Fruit fly (Drosophila melanogaster): ENCODE data around the gene CG31909.
A peak's percentile ranks its signal among the peaks of the same experiment; 100 is the strongest.

The CG31909 gene

dm6 chr2L:7240311-7240710 lies 17.0 kb upstream of the CG31909 start:
- peak; percentile 45 for TF ChIP-seq cic (GFP tag; optimal IDR thresholded peaks at IDR 0.05)
- no peak for TF ChIP-seq bab1 (GFP tag; optimal IDR thresholded peaks at IDR 0.05)
- peak; percentile 16 for TF ChIP-seq Mnt (GFP tag; optimal IDR thresholded peaks at IDR 0.05)

DNA sequence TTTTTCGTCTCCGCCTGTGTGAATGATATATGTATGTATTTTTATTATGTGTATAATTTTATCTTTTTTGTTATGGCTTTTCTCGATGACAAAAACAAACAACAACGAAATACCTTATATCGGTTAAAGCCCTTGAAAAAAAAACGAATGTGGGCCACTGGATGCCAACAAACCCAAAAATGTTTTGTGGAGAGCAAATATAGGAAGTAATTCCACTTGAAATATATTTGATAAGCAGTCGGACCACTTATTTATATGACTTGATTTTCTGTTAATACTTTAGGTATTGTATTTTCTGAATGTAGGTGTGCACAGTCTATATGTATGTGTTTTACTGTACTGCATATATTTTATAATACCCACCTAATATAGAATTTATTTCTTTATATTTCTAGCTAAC lies 16.3 kb upstream of the CG31909 start:
- TF ChIP-seq ovo (GFP tag; optimal IDR thresholded peaks at IDR 0.05) (no peak), cnc (optimal IDR thresholded peaks at IDR 0.05) (no peak), CG7101 (tag; optimal IDR thresholded peaks at IDR 0.05) (no peak), cic (GFP tag; optimal IDR thresholded peaks at IDR 0.05) (no peak), Crg-1 (GFP tag; optimal IDR thresholded peaks at IDR 0.05) (no peak), CG1620 (GFP tag; optimal IDR thresholded peaks at IDR 0.05) (no peak), CG11617 (GFP tag; optimal IDR thresholded peaks at IDR 0.05) (no peak), CG14711 (tag; optimal IDR thresholded peaks at IDR 0.05) (no peak), kay (GFP tag; ENCODE audit: borderline replicate concordance) (no peak), CG5204 (GFP tag; optimal IDR thresholded peaks at IDR 0.05) (no peak), Clk (GFP tag; optimal IDR thresholded peaks at IDR 0.05) (no peak), tj (GFP tag; optimal IDR thresholded peaks at IDR 0.05) (no peak)

dm6 chr2L:7241499-7241898 lies 15.8 kb upstream of the CG31909 start:
- TF ChIP-seq Mnt (GFP tag; optimal IDR thresholded peaks at IDR 0.05) (no peak), CG1620 (GFP tag; optimal IDR thresholded peaks at IDR 0.05) (no peak), CG33017 (tag; optimal IDR thresholded peaks at IDR 0.05) (no peak), Crg-1 (GFP tag; optimal IDR thresholded peaks at IDR 0.05) (no peak), ovo (GFP tag; optimal IDR thresholded peaks at IDR 0.05) (no peak), Hr96 (GFP tag; optimal IDR thresholded peaks at IDR 0.05) (no peak), CG7101 (tag; optimal IDR thresholded peaks at IDR 0.05) (no peak), kay (GFP tag; ENCODE audit: borderline replicate concordance) (no peak), bab1 (GFP tag; optimal IDR thresholded peaks at IDR 0.05) (no peak), cic (GFP tag; optimal IDR thresholded peaks at IDR 0.05) (no peak), pad (GFP tag; optimal IDR thresholded peaks at IDR 0.05) (no peak)

- TF ChIP-seq Crg-1 (GFP tag; optimal IDR thresholded peaks at IDR 0.05) (no peak), bab1 (GFP tag; optimal IDR thresholded peaks at IDR 0.05) (no peak), CG12768 (GFP tag; optimal IDR thresholded peaks at IDR 0.05) (peak; percentile 1), CG5204 (GFP tag; optimal IDR thresholded peaks at IDR 0.05) (no peak), CG14711 (tag; optimal IDR thresholded peaks at IDR 0.05) (no peak), toe (GFP tag; optimal IDR thresholded peaks at IDR 0.05) (no peak), kay (GFP tag; ENCODE audit: borderline replicate concordance) (no peak), cic (GFP tag; optimal IDR thresholded peaks at IDR 0.05) (peak; percentile 48), CG11617 (GFP tag; optimal IDR thresholded peaks at IDR 0.05) (no peak), Clk (GFP tag; optimal IDR thresholded peaks at IDR 0.05) (no peak), CG1620 (GFP tag; optimal IDR thresholded peaks at IDR 0.05) (no peak)
Observed at dm6 chr2L:7242240-7242793, 15.0 kb upstream of the CG31909 start.

DNA sequence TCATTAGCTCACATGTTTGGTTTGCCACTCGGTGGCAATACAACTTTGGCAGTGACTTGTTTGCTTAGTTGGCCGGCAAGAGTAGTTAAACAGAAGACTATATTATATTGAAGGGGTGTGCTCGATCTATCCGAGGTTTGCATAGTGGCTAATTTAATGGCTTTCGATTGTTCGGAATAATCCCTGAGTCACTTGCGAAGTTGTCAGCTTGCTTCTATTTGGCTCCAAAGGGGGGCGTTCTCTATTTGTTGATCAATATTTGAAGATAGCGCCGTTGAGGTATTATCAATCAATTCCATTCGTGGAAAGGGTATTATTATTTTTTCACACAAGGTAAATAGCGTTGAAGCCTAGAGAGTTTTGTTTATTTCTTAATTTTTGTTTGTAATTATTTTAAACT lies 9.2 kb upstream of the CG31909 start:
- peak; percentile 9 for TF ChIP-seq Crg-1 (GFP tag; optimal IDR thresholded peaks at IDR 0.05)
- TF ChIP-seq CG7101 (tag; optimal IDR thresholded peaks at IDR 0.05): peak; percentile 9
- TF ChIP-seq Clk (GFP tag; optimal IDR thresholded peaks at IDR 0.05): no peak

dm6 chr2L:7249293-7249819 lies 8.0 kb upstream of the CG31909 start, which contains the start of gene Ndae1:
Ndae1 (minus strand) TSS chr2L:7249343.
- TF ChIP-seq ovo (GFP tag; optimal IDR thresholded peaks at IDR 0.05): no peak
- no peak for TF ChIP-seq cnc (optimal IDR thresholded peaks at IDR 0.05)
- no peak for TF ChIP-seq CG1620 (GFP tag; optimal IDR thresholded peaks at IDR 0.05)
- TF ChIP-seq CG12768 (GFP tag; optimal IDR thresholded peaks at IDR 0.05): no peak
- no peak for TF ChIP-seq cic (GFP tag; optimal IDR thresholded peaks at IDR 0.05)
- TF ChIP-seq Hr96 (GFP tag; optimal IDR thresholded peaks at IDR 0.05): no peak
- TF ChIP-seq Crg-1 (GFP tag; optimal IDR thresholded peaks at IDR 0.05): no peak
- TF ChIP-seq toe (GFP tag; optimal IDR thresholded peaks at IDR 0.05): no peak

DNA sequence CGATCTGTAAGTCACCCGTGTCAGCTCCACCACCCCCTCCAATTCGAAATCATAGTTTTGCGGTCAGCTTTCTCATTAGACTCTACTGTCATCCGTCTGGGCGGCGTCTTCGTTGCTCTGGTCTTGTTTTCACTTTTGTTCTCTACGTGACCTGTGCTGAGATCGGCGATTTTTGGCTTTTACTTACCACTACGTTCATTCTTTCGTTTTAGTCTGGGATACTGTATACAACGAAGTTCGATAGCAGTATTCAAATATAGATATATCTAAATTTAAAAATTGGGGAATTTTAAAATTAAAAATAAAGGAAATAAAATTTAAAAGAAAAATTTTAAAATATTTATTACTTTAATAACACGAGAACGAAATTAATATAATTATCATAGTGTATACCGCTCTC lies 4.4 kb upstream of the CG31909 start, which contains the start of gene CG13786:
TSS of gene CG13786 (minus strand) at position 101 of the 400 bp plus-strand sequence.
- TF ChIP-seq CG7101 (tag; optimal IDR thresholded peaks at IDR 0.05) (no peak), cic (GFP tag; optimal IDR thresholded peaks at IDR 0.05) (no peak), CG1620 (GFP tag; optimal IDR thresholded peaks at IDR 0.05) (no peak), CG33017 (tag; optimal IDR thresholded peaks at IDR 0.05) (no peak), cnc (optimal IDR thresholded peaks at IDR 0.05) (no peak), pad (GFP tag; optimal IDR thresholded peaks at IDR 0.05) (no peak)

dm6 chr2L:7254712-7255183 lies 2.6 kb upstream of the CG31909 start:
- TF ChIP-seq CG14711 (tag; optimal IDR thresholded peaks at IDR 0.05): no peak
- TF ChIP-seq Clk (GFP tag; optimal IDR thresholded peaks at IDR 0.05): no peak
- no peak for TF ChIP-seq CG5204 (GFP tag; optimal IDR thresholded peaks at IDR 0.05)
- TF ChIP-seq cic (GFP tag; optimal IDR thresholded peaks at IDR 0.05): no peak
- TF ChIP-seq Hr96 (GFP tag; optimal IDR thresholded peaks at IDR 0.05): no peak
- TF ChIP-seq cnc (optimal IDR thresholded peaks at IDR 0.05): no peak
- no peak for TF ChIP-seq tj (GFP tag; optimal IDR thresholded peaks at IDR 0.05)

Measured in whole organism, adult.